Fruit fly (Drosophila melanogaster) whole organism, larva: Measurements from ENCODE around the gene spel1.

ENCODE experiments used
- noc ChIP-seq: fragments of 200-800 bp; sonication (Bioruptor generic); optimal IDR thresholded peaks from 3 replicates; lab custom pipeline; 2019; ENCODE audit warnings: missing biosample characterization, mild to moderate bottlenecking, missing genetic modification characterization, moderate library complexity

spel1 gene

dm6 chr2L:14388448-14388847 is 26.6 kb downstream of the spel1 start:
- no peak for TF ChIP-seq noc

dm6 chr2L:14393527-14393926 is 31.7 kb downstream of the spel1 start:
- no peak for TF ChIP-seq noc

- peak; percentile 77 for TF ChIP-seq noc
Measured at dm6 chr2L:14394298-14395064, 32.6 kb downstream of the spel1 start.

dm6 chr2L:14395065-14395439 is 33.2 kb downstream of the spel1 start:
- TF ChIP-seq noc = no peak

dm6 chr2L:14396263-14396662 is 34.4 kb downstream of the spel1 start:
- no peak for TF ChIP-seq noc

dm6 chr2L:14397067-14397598 is 35.3 kb downstream of the spel1 start:
- TF ChIP-seq noc = no peak

- TF ChIP-seq noc = no peak
Measured at dm6 chr2L:14397948-14398347, 36.1 kb downstream of the spel1 start.

- TF ChIP-seq noc = no peak
Measured at dm6 chr2L:14398562-14398961, 36.7 kb downstream of the spel1 start.

dm6 chr2L:14399326-14399725 is 37.5 kb downstream of the spel1 start:
- peak; percentile 58 for TF ChIP-seq noc

dm6 chr2L:14400676-14401075 is 38.8 kb downstream of the spel1 start:
- no peak for TF ChIP-seq noc

dm6 chr2L:14401616-14402240 is 39.9 kb downstream of the spel1 start:
- no peak for TF ChIP-seq noc

dm6 chr2L:14403568-14403967 is 41.7 kb downstream of the spel1 start:
- peak; percentile 66 for TF ChIP-seq noc

- peak; percentile 81 for TF ChIP-seq noc
Measured at dm6 chr2L:14404744-14405449, 43.0 kb downstream of the spel1 start.

dm6 chr2L:14408383-14409004 is 46.6 kb downstream of the spel1 start:
- no peak for TF ChIP-seq noc

- TF ChIP-seq noc = peak; percentile 25
Measured at dm6 chr2L:14409428-14409933, 47.6 kb downstream of the spel1 start, which contains the start of gene elB. Gene elB (minus strand): TSS chr2L:14409549.

dm6 chr2L:14410331-14410730 is 48.5 kb downstream of the spel1 start:
- no peak for TF ChIP-seq noc

dm6 chr2L:14411102-14411501 is 49.2 kb downstream of the spel1 start:
- TF ChIP-seq noc = no peak
